Worm (Caenorhabditis elegans) whole organism, young adult: ENCODE results near the gene C05E11.6.

Experiments used
- C06A6.2 ChIP-seq: fragments of 200-800 bp; sonication (Bioruptor generic); conservative IDR thresholded peaks from 2 replicates; pipeline ENCODE4 v1.3.6; 2022; ENCODE audit warnings: missing genetic modification characterization, missing compliant biosample characterization
- F10E7.11 ChIP-seq: sonication (generic microtip); optimal IDR thresholded peaks from 2 replicates; lab custom pipeline; 2017; ENCODE audit warnings: mild to moderate bottlenecking, missing genetic modification characterization, moderate library complexity, missing compliant biosample characterization
- F22D6.2 ChIP-seq: sonication (generic microtip); optimal IDR thresholded peaks from 2 replicates; lab custom pipeline; 2016; ENCODE audit warnings: mild to moderate bottlenecking, missing genetic modification characterization, missing compliant biosample characterization
- F55B11.4 ChIP-seq: sonication (generic microtip); optimal IDR thresholded peaks from 2 replicates; lab custom pipeline; 2016; ENCODE audit warnings: missing compliant biosample characterization, missing genetic modification characterization, borderline replicate concordance; ENCODE audit not compliant: insufficient read depth
- F57A8.1 ChIP-seq: fragments of 200-800 bp; sonication (Bioruptor generic); optimal IDR thresholded peaks from 2 replicates; lab custom pipeline; 2018; ENCODE audit warnings: mild to moderate bottlenecking, missing genetic modification characterization, moderate library complexity, missing compliant biosample characterization
- T07F8.4 ChIP-seq: sonication (generic microtip); optimal IDR thresholded peaks from 2 replicates; lab custom pipeline; 2016; ENCODE audit warnings: mild to moderate bottlenecking, missing genetic modification characterization, moderate library complexity, missing compliant biosample characterization
- T26A5.8 ChIP-seq: sonication (generic microtip); optimal IDR thresholded peaks from 2 replicates; lab custom pipeline; 2016; ENCODE audit warnings: missing genetic modification characterization, missing compliant biosample characterization
- Y53G8AR.9 ChIP-seq: fragments of 200-800 bp; sonication (Bioruptor generic); conservative IDR thresholded peaks from 2 replicates; pipeline ENCODE4 v1.3.6; 2022; ENCODE audit warnings: missing genetic modification reagents, missing genetic modification characterization, missing compliant biosample characterization
- Y56A3A.18 ChIP-seq: fragments of 200-800 bp; sonication (Bioruptor generic); IDR thresholded peaks from 2 replicates; pipeline ENCODE4 v1.3.6; 2022; ENCODE audit warnings: missing genetic modification reagents, missing genetic modification characterization, missing compliant biosample characterization
- Y67H2A.10 ChIP-seq: fragments of 200-800 bp; sonication (Bioruptor generic); conservative IDR thresholded peaks from 2 replicates; pipeline ENCODE4 v1.3.6; 2022; ENCODE audit warnings: missing genetic modification reagents, missing genetic modification characterization, missing compliant biosample characterization
- aptf-3 ChIP-seq: fragments of 200-800 bp; sonication (Bioruptor generic); IDR thresholded peaks from 2 replicates; pipeline ENCODE4 v1.3.6; 2022; ENCODE audit warnings: missing genetic modification characterization, missing compliant biosample characterization
- attf-6 ChIP-seq: fragments of 200-800 bp; sonication (Bioruptor generic); IDR thresholded peaks from 2 replicates; pipeline ENCODE4 v1.3.6; 2022; ENCODE audit warnings: missing genetic modification reagents, missing genetic modification characterization, missing compliant biosample characterization
- bed-1 ChIP-seq: fragments of 200-800 bp; sonication (Bioruptor generic); IDR thresholded peaks from 2 replicates; pipeline ENCODE4 v1.3.6; 2022; ENCODE audit warnings: missing genetic modification reagents, missing genetic modification characterization, missing compliant biosample characterization
- ccch-3 ChIP-seq: fragments of 200-800 bp; sonication (Bioruptor generic); optimal IDR thresholded peaks from 2 replicates; lab custom pipeline; 2018; ENCODE audit warnings: mild to moderate bottlenecking, missing genetic modification characterization, missing compliant biosample characterization
- ceh-27 ChIP-seq: fragments of 200-800 bp; sonication (Bioruptor generic); optimal IDR thresholded peaks from 2 replicates; lab custom pipeline; 2018; ENCODE audit warnings: mild to moderate bottlenecking, missing genetic modification characterization, moderate library complexity, missing compliant biosample characterization
- ceh-58 ChIP-seq: fragments of 200-800 bp; sonication (Bioruptor generic); IDR thresholded peaks from 2 replicates; pipeline ENCODE4 v1.3.6; 2022; ENCODE audit warnings: missing genetic modification characterization, missing compliant biosample characterization
- ceh-91 ChIP-seq: fragments of 200-800 bp; sonication (Bioruptor generic); IDR thresholded peaks from 2 replicates; pipeline ENCODE4 v1.3.6; 2022; ENCODE audit warnings: missing genetic modification reagents, missing genetic modification characterization, missing compliant biosample characterization
- chd-7 ChIP-seq: sonication (generic microtip); optimal IDR thresholded peaks from 2 replicates; lab custom pipeline; 2016; ENCODE audit warnings: mild to moderate bottlenecking, missing genetic modification characterization, moderate library complexity, missing compliant biosample characterization
- die-1 ChIP-seq: sonication (generic microtip); optimal IDR thresholded peaks from 2 replicates; lab custom pipeline; 2016; ENCODE audit warnings: missing genotype, mild to moderate bottlenecking, missing genetic modification characterization, missing compliant biosample characterization
- dox-1 ChIP-seq: fragments of 200-800 bp; sonication (Bioruptor generic); IDR thresholded peaks from 2 replicates; pipeline ENCODE4 v1.3.6; 2022; ENCODE audit warnings: missing genetic modification reagents, missing genetic modification characterization, missing compliant biosample characterization
- egl-18 ChIP-seq: fragments of 200-800 bp; sonication (Bioruptor generic); IDR thresholded peaks from 2 replicates; pipeline ENCODE4 v1.3.6; 2022; ENCODE audit warnings: missing genetic modification reagents, missing genetic modification characterization, missing compliant biosample characterization
- hlh-26 ChIP-seq: fragments of 200-800 bp; sonication (Bioruptor generic); conservative IDR thresholded peaks from 2 replicates; pipeline ENCODE4 v1.3.6; 2022; ENCODE audit warnings: missing genetic modification reagents, missing genetic modification characterization, missing compliant biosample characterization
- lsl-1 ChIP-seq: fragments of 200-800 bp; sonication (Bioruptor generic); optimal IDR thresholded peaks from 2 replicates; lab custom pipeline; 2018; ENCODE audit warnings: mild to moderate bottlenecking, missing genetic modification characterization, moderate library complexity, missing compliant biosample characterization
- madf-6 ChIP-seq: fragments of 200-800 bp; sonication (Bioruptor generic); IDR thresholded peaks from 2 replicates; pipeline ENCODE4 v1.3.6; 2022; ENCODE audit warnings: missing genetic modification reagents, missing genetic modification characterization, missing compliant biosample characterization
- madf-8 ChIP-seq: fragments of 200-800 bp; sonication (Bioruptor generic); conservative IDR thresholded peaks from 2 replicates; pipeline ENCODE4 v1.3.6; 2022; ENCODE audit warnings: missing genetic modification reagents, missing genetic modification characterization, missing compliant biosample characterization
- mcd-1 ChIP-seq: fragments of 200-800 bp; sonication (Bioruptor generic); IDR thresholded peaks from 2 replicates; pipeline ENCODE4 v1.3.6; 2022; ENCODE audit warnings: missing genetic modification reagents, missing genetic modification characterization, missing compliant biosample characterization
- nhr-120 ChIP-seq: fragments of 200-800 bp; sonication (Bioruptor generic); IDR thresholded peaks from 2 replicates; pipeline ENCODE4 v1.3.6; 2022; ENCODE audit warnings: missing genetic modification characterization, missing compliant biosample characterization
- nhr-80 ChIP-seq: sonication (generic microtip); optimal IDR thresholded peaks from 2 replicates; lab custom pipeline; 2016; ENCODE audit warnings: missing genetic modification characterization, missing compliant biosample characterization
- sdz-38 ChIP-seq: sonication (generic microtip); optimal IDR thresholded peaks from 2 replicates; lab custom pipeline; 2016; ENCODE audit warnings: missing genotype, missing genetic modification characterization, missing compliant biosample characterization
- snpc-4 ChIP-seq, 5 experiments: fragments of 150-350 bp in 1 of 5; sonication (generic microtip) in 4 of 5; optimal IDR thresholded peaks; 2 replicates each; lab custom pipeline; 2014 to 2018; ENCODE audit warnings: missing genetic modification characterization in 5 of 5, missing biosample characterization in 3 of 5, antibody characterized with exemption in 2 of 5, mild to moderate bottlenecking in 2 of 5, missing compliant biosample characterization in 2 of 5, missing genotype in 2 of 5, moderate library complexity in 2 of 5, missing genetic modification reagents in 1 of 5
- tlf-1 ChIP-seq: fragments of 200-800 bp; sonication (Bioruptor generic); optimal IDR thresholded peaks from 2 replicates; lab custom pipeline; 2018; ENCODE audit warnings: mild to moderate bottlenecking, missing genetic modification characterization, missing compliant biosample characterization
- zim-3 ChIP-seq: sonication (generic microtip); optimal IDR thresholded peaks from 2 replicates; lab custom pipeline; 2017; ENCODE audit warnings: mild to moderate bottlenecking, missing genetic modification characterization, moderate library complexity, missing compliant biosample characterization
- ztf-18 ChIP-seq: sonication (generic microtip); optimal IDR thresholded peaks from 2 replicates; lab custom pipeline; 2016; ENCODE audit warnings: missing genotype, mild to moderate bottlenecking, missing genetic modification characterization, missing compliant biosample characterization
- ztf-28 ChIP-seq: fragments of 200-800 bp; sonication (Bioruptor generic); IDR thresholded peaks from 2 replicates; pipeline ENCODE4 v1.3.6; 2022; ENCODE audit warnings: missing genetic modification reagents, missing genetic modification characterization, missing compliant biosample characterization
- ztf-6 ChIP-seq: fragments of 200-800 bp; sonication (Bioruptor generic); IDR thresholded peaks from 2 replicates; pipeline ENCODE4 v1.3.6; 2022; ENCODE audit warnings: missing genetic modification reagents, missing genetic modification characterization, missing compliant biosample characterization

The C05E11.6 gene

ce11 chrX:4577941-4578340 is 16.0 kb downstream of the C05E11.6 start, which contains the start of gene C05E11.3:
C05E11.3 (plus strand) TSS chrX:4578241.
- TF ChIP-seq F22D6.2 (tag; lab: Kevin White, UChicago) (no peak), hlh-26 (GFP tag; lab: Robert Waterston, UW) (no peak), sdz-38 (no peak), ztf-18 (tag; lab: Kevin White, UChicago) (no peak), egl-18 (GFP tag; lab: Robert Waterston, UW) (no peak), dox-1 (GFP tag; lab: Robert Waterston, UW) (no peak), mcd-1 (GFP tag; lab: Robert Waterston, UW) (no peak), F57A8.1 (GFP tag; lab: Kevin White, UChicago) (no peak), nhr-80 (tag; lab: Kevin White, UChicago) (no peak), Y67H2A.10 (GFP tag; lab: Robert Waterston, UW) (no peak), tlf-1 (GFP tag; lab: Kevin White, UChicago) (no peak), zim-3 (tag; lab: Kevin White, UChicago) (no peak), T07F8.4 (no peak), lsl-1 (no peak), Y53G8AR.9 (no peak), Y56A3A.18 (GFP tag; lab: Robert Waterston, UW) (no peak), C06A6.2 (GFP tag; lab: Robert Waterston, UW) (no peak), ceh-58 (GFP tag; lab: Robert Waterston, UW) (no peak), snpc-4 (GFP tag; optimal IDR thresholded peaks at IDR 0.05; lab: Kevin White, UChicago) (no peak), snpc-4 (tag; optimal IDR thresholded peaks at IDR 0.05; lab: Kevin White, UChicago) (no peak)

- no peak for TF ChIP-seq nhr-80 (tag; lab: Kevin White, UChicago)
Measured at ce11 chrX:4578581-4578980, 16.6 kb downstream of the C05E11.6 start.

ce11 chrX:4585579-4585978 is 23.6 kb downstream of the C05E11.6 start, which contains the start of gene C05E11.7:
C05E11.7 (minus strand) TSS chrX:4585679.
- TF ChIP-seq T26A5.8 (tag; lab: Kevin White, UChicago) = no peak
- no peak for TF ChIP-seq chd-7
- TF ChIP-seq madf-6 (GFP tag; lab: Robert Waterston, UW) = no peak
- no peak for TF ChIP-seq ceh-27 (GFP tag; lab: Kevin White, UChicago)
- TF ChIP-seq madf-8 (GFP tag; lab: Robert Waterston, UW) = no peak
- TF ChIP-seq nhr-80 (tag; lab: Kevin White, UChicago) = no peak
- no peak for TF ChIP-seq ztf-28 (GFP tag; lab: Robert Waterston, UW)
- TF ChIP-seq ztf-6 (GFP tag; lab: Robert Waterston, UW) = no peak
- TF ChIP-seq ccch-3 = no peak
- no peak for TF ChIP-seq attf-6 (GFP tag; lab: Robert Waterston, UW)
- TF ChIP-seq Y67H2A.10 (GFP tag; lab: Robert Waterston, UW) = no peak
- no peak for TF ChIP-seq dox-1 (GFP tag; lab: Robert Waterston, UW)
- no peak for TF ChIP-seq bed-1
- TF ChIP-seq nhr-120 (GFP tag; lab: Robert Waterston, UW) = no peak
- TF ChIP-seq T07F8.4 = no peak
- TF ChIP-seq aptf-3 = no peak
- TF ChIP-seq ceh-91 (GFP tag; lab: Robert Waterston, UW) = no peak
- TF ChIP-seq mcd-1 (GFP tag; lab: Robert Waterston, UW) = no peak
- no peak for TF ChIP-seq die-1 (tag; lab: Kevin White, UChicago)

ce11 chrX:4586617-4587016 is 24.7 kb downstream of the C05E11.6 start, which contains the start of gene C05E11.2:
C05E11.2 (plus strand) TSS chrX:4586917.
- TF ChIP-seq F10E7.11 (tag; lab: Kevin White, UChicago) (no peak), F55B11.4 (tag; lab: Kevin White, UChicago) (no peak)
